Worm (Caenorhabditis elegans) whole organism, L3 larva: ENCODE measurements around the gene srh-55.
"Not testable (repeated sequence)": the region's sequence is repeated elsewhere in the genome, so short reads cannot be mapped to it uniquely, and the experiment has no call there.

Experiments used
- R02D3.7 ChIP-seq: fragments of 150-350 bp; optimal IDR thresholded peaks from 2 replicates; lab custom pipeline; 2014; ENCODE audit warnings: missing biosample characterization, missing genetic modification characterization
- aly-2 ChIP-seq: fragments of 150-350 bp; optimal IDR thresholded peaks from 2 replicates; lab custom pipeline; 2014; ENCODE audit warnings: missing biosample characterization, missing genetic modification characterization
- ceh-16 ChIP-seq: sonication (generic microtip); optimal IDR thresholded peaks from 2 replicates; lab custom pipeline; 2017; ENCODE audit warnings: missing biosample characterization, missing genetic modification characterization
- ceh-28 ChIP-seq: fragments of 150-350 bp; optimal IDR thresholded peaks from 2 replicates; lab custom pipeline; 2014; ENCODE audit warnings: missing biosample characterization, missing genetic modification reagents, missing genetic modification characterization
- ceh-82 ChIP-seq: fragments of 150-350 bp; optimal IDR thresholded peaks from 2 replicates; lab custom pipeline; 2014; ENCODE audit warnings: missing biosample characterization, missing genetic modification characterization
- ceh-9 ChIP-seq: sonication (generic microtip); optimal IDR thresholded peaks from 2 replicates; lab custom pipeline; 2018; ENCODE audit warnings: missing biosample characterization, missing genetic modification characterization
- egl-27 ChIP-seq: sonication (generic microtip); optimal IDR thresholded peaks from 4 replicates; lab custom pipeline; 2017; ENCODE audit warnings: missing biosample characterization, missing genetic modification reagents, missing genetic modification characterization
- egl-5 ChIP-seq: fragments of 150-350 bp; optimal IDR thresholded peaks from 2 replicates; lab custom pipeline; 2017; ENCODE audit warnings: missing biosample characterization, missing genetic modification reagents, missing genetic modification characterization, inconsistent platforms
- elt-3 ChIP-seq, 3 experiments: fragments of 150-350 bp in 1 of 3; sonication (generic microtip) in 2 of 3; optimal IDR thresholded peaks; 2 replicates in 2 of 3; 4 replicates in 1 of 3; lab custom pipeline; 2014 to 2017; ENCODE audit warnings: missing biosample characterization in 3 of 3, missing genetic modification characterization in 3 of 3
- eor-1 ChIP-seq, 2 experiments: fragments of 150-350 bp; optimal IDR thresholded peaks; 2 replicates each; lab custom pipeline; 2014 to 2018; ENCODE audit warnings: missing biosample characterization in 2 of 2, missing genetic modification characterization in 2 of 2
- fkh-10 ChIP-seq: sonication (generic microtip); optimal IDR thresholded peaks from 2 replicates; lab custom pipeline; 2017; ENCODE audit warnings: missing biosample characterization, missing genetic modification reagents, missing genetic modification characterization
- fos-1 ChIP-seq: fragments of 150-350 bp; optimal IDR thresholded peaks from 2 replicates; lab custom pipeline; 2014; ENCODE audit warnings: missing biosample characterization, missing genetic modification characterization
- hmg-11 ChIP-seq: sonication (generic microtip); optimal IDR thresholded peaks from 2 replicates; lab custom pipeline; 2016; ENCODE audit warnings: missing genetic modification characterization, missing compliant biosample characterization
- jun-1 ChIP-seq: fragments of 150-350 bp; optimal IDR thresholded peaks from 2 replicates; lab custom pipeline; 2014; ENCODE audit warnings: missing biosample characterization, missing genetic modification reagents, missing genetic modification characterization
- lsy-12 ChIP-seq: sonication (generic microtip); optimal IDR thresholded peaks from 2 replicates; lab custom pipeline; 2016; ENCODE audit warnings: mild to moderate bottlenecking, missing genetic modification characterization, missing compliant biosample characterization
- mdl-1 ChIP-seq: fragments of 150-350 bp; optimal IDR thresholded peaks from 2 replicates; lab custom pipeline; 2014; ENCODE audit warnings: missing biosample characterization, missing genetic modification characterization
- mml-1 ChIP-seq: fragments of 150-350 bp; sonication (generic microtip); optimal IDR thresholded peaks from 3 replicates; lab custom pipeline; 2014; ENCODE audit warnings: missing biosample characterization, missing genetic modification characterization
- nfya-1 ChIP-seq: sonication (generic microtip); optimal IDR thresholded peaks from 2 replicates; lab custom pipeline; 2017; ENCODE audit warnings: missing genetic modification characterization, mild to moderate bottlenecking, missing compliant biosample characterization, antibody characterized with exemption, moderate library complexity; ENCODE audit not compliant: insufficient read depth
- nhr-11 ChIP-seq: fragments of 150-350 bp; optimal IDR thresholded peaks from 2 replicates; lab custom pipeline; 2014; ENCODE audit warnings: missing biosample characterization, missing genetic modification characterization
- nhr-12 ChIP-seq: fragments of 150-350 bp; optimal IDR thresholded peaks from 2 replicates; lab custom pipeline; 2014; ENCODE audit warnings: missing biosample characterization, missing genetic modification characterization
- nhr-23 ChIP-seq: fragments of 150-350 bp; optimal IDR thresholded peaks from 2 replicates; lab custom pipeline; 2014; ENCODE audit warnings: missing biosample characterization, missing genetic modification reagents, missing genetic modification characterization
- nhr-25 ChIP-seq: sonication (generic microtip); optimal IDR thresholded peaks from 2 replicates; lab custom pipeline; 2017; ENCODE audit warnings: missing biosample characterization, missing genetic modification characterization
- nhr-28 ChIP-seq: fragments of 150-350 bp; optimal IDR thresholded peaks from 2 replicates; lab custom pipeline; 2014; ENCODE audit warnings: missing biosample characterization, missing genetic modification characterization
- nhr-43 ChIP-seq: sonication (generic microtip); optimal IDR thresholded peaks from 2 replicates; lab custom pipeline; 2016; ENCODE audit warnings: mild to moderate bottlenecking, missing genetic modification characterization, missing compliant biosample characterization; ENCODE audit not compliant: poor library complexity, severe bottlenecking
- nhr-76 ChIP-seq: fragments of 150-350 bp; sonication (generic microtip); optimal IDR thresholded peaks from 5 replicates; lab custom pipeline; 2014; ENCODE audit warnings: missing biosample characterization, missing genetic modification characterization
- nhr-77 ChIP-seq: fragments of 150-350 bp; optimal IDR thresholded peaks from 2 replicates; lab custom pipeline; 2014; ENCODE audit warnings: missing biosample characterization, missing genetic modification characterization
- pqm-1 ChIP-seq: fragments of 150-350 bp; optimal IDR thresholded peaks from 2 replicates; lab custom pipeline; 2017; ENCODE audit warnings: missing biosample characterization, missing genetic modification characterization, inconsistent platforms
- sea-2 ChIP-seq: fragments of 150-350 bp; sonication (generic microtip); optimal IDR thresholded peaks from 4 replicates; lab custom pipeline; 2014; ENCODE audit warnings: missing biosample characterization, missing genetic modification reagents, missing genetic modification characterization
- tbx-2 ChIP-seq: sonication (generic microtip); optimal IDR thresholded peaks from 2 replicates; lab custom pipeline; 2016; ENCODE audit warnings: mild to moderate bottlenecking, missing genetic modification characterization, missing compliant biosample characterization
- unc-39 ChIP-seq: sonication (generic microtip); optimal IDR thresholded peaks from 4 replicates; lab custom pipeline; 2017; ENCODE audit warnings: missing biosample characterization, missing genetic modification characterization
- unc-62 ChIP-seq: fragments of 150-350 bp; sonication (generic microtip); optimal IDR thresholded peaks from 4 replicates; lab custom pipeline; 2014; ENCODE audit warnings: missing biosample characterization, missing genetic modification reagents, missing genetic modification characterization
- zag-1 ChIP-seq: fragments of 150-350 bp; optimal IDR thresholded peaks from 2 replicates; lab custom pipeline; 2014; ENCODE audit warnings: missing biosample characterization, missing genetic modification characterization
- ztf-11 ChIP-seq: fragments of 150-350 bp; optimal IDR thresholded peaks from 2 replicates; lab custom pipeline; 2014; ENCODE audit warnings: missing biosample characterization, missing genetic modification characterization
- ztf-4 ChIP-seq: fragments of 150-350 bp; optimal IDR thresholded peaks from 2 replicates; lab custom pipeline; 2014; ENCODE audit warnings: missing biosample characterization, missing genetic modification characterization

Gene srh-55

ce11 chrV:15153277-15153676, at the start of gene srh-55:
Gene srh-55 (plus strand): TSS chrV:15153577.
- TF ChIP-seq nhr-43 (tag; lab: Kevin White, UChicago): no peak
- no peak for TF ChIP-seq elt-3 (tag; optimal IDR thresholded peaks at IDR 0.05; lab: Kevin White, UChicago)
- TF ChIP-seq ztf-4 (tag; lab: Kevin White, UChicago): no peak
- no peak for TF ChIP-seq zag-1
- no peak for TF ChIP-seq nhr-23
- no peak for TF ChIP-seq ztf-11
- no peak for TF ChIP-seq nhr-11 (tag; lab: Kevin White, UChicago)
- no peak for TF ChIP-seq sea-2
- TF ChIP-seq aly-2: no peak
- TF ChIP-seq fkh-10 (GFP tag; lab: Kevin White, UChicago): no peak
- TF ChIP-seq nhr-76 (tag; lab: Kevin White, UChicago): no peak
- no peak for TF ChIP-seq pqm-1 (tag; lab: Kevin White, UChicago)
- no peak for TF ChIP-seq jun-1 (tag; lab: Kevin White, UChicago)
- TF ChIP-seq, all 47 proteins: peak for 0

ce11 chrV:15105893-15106598, 47.3 kb upstream of the srh-55 start, which contains the start of gene C01G10.14:
Gene C01G10.14 (minus strand): TSS chrV:15105943.
- TF ChIP-seq nhr-28 (tag; lab: Kevin White, UChicago); nfya-1 (tag; lab: Kevin White, UChicago); unc-39: not testable (repeated sequence)

DNA sequence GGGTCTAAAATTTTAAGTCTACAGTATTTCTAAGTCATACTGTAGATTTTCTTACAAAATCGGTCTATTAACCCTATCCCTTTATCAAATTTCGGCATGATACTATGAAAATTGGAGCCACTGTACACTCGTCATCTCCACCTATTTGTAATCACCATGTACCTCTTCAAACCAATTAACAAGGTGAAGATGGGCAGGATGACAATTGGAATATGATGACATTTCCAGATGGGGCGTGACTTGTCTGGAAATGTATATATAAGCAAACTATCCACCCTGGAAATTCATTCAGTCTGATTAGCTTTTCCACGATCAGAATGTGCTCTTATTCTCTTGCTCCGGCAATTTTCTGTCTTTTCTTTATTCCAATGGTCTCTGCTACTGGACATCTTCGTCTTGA, 44.1 kb upstream of the srh-55 start, which contains the start of gene Y75B12A.2:
Gene Y75B12A.2, plus strand, starts transcription at position 301 of the 400 bp plus-strand sequence.
- no peak for TF ChIP-seq mdl-1 (tag; lab: Kevin White, UChicago)
- TF ChIP-seq ztf-4 (tag; lab: Kevin White, UChicago): no peak
- no peak for TF ChIP-seq mml-1
- TF ChIP-seq aly-2: no peak
- TF ChIP-seq egl-27 (tag; lab: Kevin White, UChicago): no peak
- TF ChIP-seq nhr-25: no peak
- no peak for TF ChIP-seq ceh-28 (tag; lab: Kevin White, UChicago)
- TF ChIP-seq ceh-9 (tag; lab: Kevin White, UChicago): no peak
- no peak for TF ChIP-seq ceh-82 (tag; lab: Kevin White, UChicago)
- no peak for TF ChIP-seq eor-1 (tag; optimal IDR thresholded peaks at IDR 0.05; lab: Kevin White, UChicago)
- no peak for TF ChIP-seq fos-1 (tag; lab: Kevin White, UChicago)

ce11 chrV:15111660-15112059, 41.7 kb upstream of the srh-55 start, which contains the start of gene T01G5.7:
Gene T01G5.7 (plus strand): TSS chrV:15111960.
- no peak for TF ChIP-seq lsy-12
- no peak for TF ChIP-seq ceh-82 (tag; lab: Kevin White, UChicago)
- no peak for TF ChIP-seq tbx-2
- TF ChIP-seq unc-62: no peak
- TF ChIP-seq nhr-12: no peak
- TF ChIP-seq egl-5 (tag; lab: Kevin White, UChicago): no peak
- no peak for TF ChIP-seq pqm-1 (tag; lab: Kevin White, UChicago)
- TF ChIP-seq hmg-11 (tag; lab: Kevin White, UChicago): no peak
- TF ChIP-seq R02D3.7 (tag; lab: Kevin White, UChicago): no peak
- no peak for TF ChIP-seq nhr-76 (tag; lab: Kevin White, UChicago)
- TF ChIP-seq elt-3 (tag; optimal IDR thresholded peaks at IDR 0.05; lab: Kevin White, UChicago): no peak

ce11 chrV:15113992-15114391, 39.4 kb upstream of the srh-55 start, which contains the start of gene T01G5.6:
Gene T01G5.6 (minus strand): TSS chrV:15114092.
- TF ChIP-seq nhr-77 (tag; lab: Kevin White, UChicago): no peak
- TF ChIP-seq fos-1 (tag; lab: Kevin White, UChicago): no peak
- no peak for TF ChIP-seq sea-2
- TF ChIP-seq zag-1: no peak
- no peak for TF ChIP-seq hmg-11 (tag; lab: Kevin White, UChicago)
- no peak for TF ChIP-seq nhr-76 (tag; lab: Kevin White, UChicago)
- TF ChIP-seq ceh-16 (tag; lab: Kevin White, UChicago): no peak
- no peak for TF ChIP-seq ceh-82 (tag; lab: Kevin White, UChicago)
- no peak for TF ChIP-seq ztf-11
- no peak for TF ChIP-seq unc-62
